Worm (Caenorhabditis elegans) whole organism, young adult: ENCODE data around the gene Y53C12A.3.

Experiments
- B0261.1 ChIP-seq: sonication (generic microtip); optimal IDR thresholded peaks from 2 replicates; lab custom pipeline; 2016; ENCODE audit warnings: mild to moderate bottlenecking, missing genetic modification characterization, moderate library complexity, missing compliant biosample characterization
- B0336.3 ChIP-seq: fragments of 200-800 bp; sonication (Bioruptor generic); IDR thresholded peaks from 2 replicates; pipeline ENCODE4 v1.3.6; 2022; ENCODE audit warnings: missing genetic modification characterization, missing compliant biosample characterization
- C17E4.6 ChIP-seq: fragments of 200-800 bp; sonication (Bioruptor generic); IDR thresholded peaks from 2 replicates; pipeline ENCODE4 v1.3.6; 2022; ENCODE audit warnings: missing genetic modification reagents, missing genetic modification characterization, missing compliant biosample characterization
- D2030.7 ChIP-seq: fragments of 200-800 bp; sonication (Bioruptor generic); IDR thresholded peaks from 2 replicates; pipeline ENCODE4 v1.3.6; 2022; ENCODE audit warnings: missing genetic modification reagents, missing genetic modification characterization, missing compliant biosample characterization
- F23B12.7 ChIP-seq: sonication (generic microtip); optimal IDR thresholded peaks from 2 replicates; lab custom pipeline; 2017; ENCODE audit warnings: missing genetic modification characterization, mild to moderate bottlenecking, missing compliant biosample characterization, antibody characterized with exemption, moderate library complexity; ENCODE audit not compliant: insufficient read depth
- T26A5.8 ChIP-seq: sonication (generic microtip); optimal IDR thresholded peaks from 2 replicates; lab custom pipeline; 2016; ENCODE audit warnings: missing genetic modification characterization, missing compliant biosample characterization
- aptf-3 ChIP-seq: fragments of 200-800 bp; sonication (Bioruptor generic); IDR thresholded peaks from 2 replicates; pipeline ENCODE4 v1.3.6; 2022; ENCODE audit warnings: missing genetic modification characterization, missing compliant biosample characterization
- atf-7 ChIP-seq: sonication (generic microtip); optimal IDR thresholded peaks from 2 replicates; lab custom pipeline; 2017; ENCODE audit warnings: mild to moderate bottlenecking, missing genetic modification characterization, missing compliant biosample characterization
- athp-1 ChIP-seq: sonication (generic microtip); optimal IDR thresholded peaks from 2 replicates; lab custom pipeline; 2017; ENCODE audit warnings: mild to moderate bottlenecking, missing genetic modification characterization, missing compliant biosample characterization
- attf-3 ChIP-seq: fragments of 200-800 bp; sonication (Bioruptor generic); conservative IDR thresholded peaks from 2 replicates; pipeline ENCODE4 v1.3.6; 2022; ENCODE audit warnings: missing genetic modification reagents, missing genetic modification characterization, missing compliant biosample characterization
- attf-5 ChIP-seq: fragments of 200-800 bp; sonication (Bioruptor generic); optimal IDR thresholded peaks from 2 replicates; lab custom pipeline; 2018; ENCODE audit warnings: mild to moderate bottlenecking, missing genetic modification characterization, missing compliant biosample characterization
- cebp-2 ChIP-seq: fragments of 200-800 bp; sonication (Bioruptor generic); IDR thresholded peaks from 2 replicates; pipeline ENCODE4 v1.3.6; 2022; ENCODE audit warnings: missing genetic modification characterization, missing compliant biosample characterization
- ceh-100 ChIP-seq: fragments of 200-800 bp; sonication (Bioruptor generic); IDR thresholded peaks from 2 replicates; pipeline ENCODE4 v1.3.6; 2022; ENCODE audit warnings: missing genetic modification reagents, missing genetic modification characterization, missing compliant biosample characterization
- ceh-79 ChIP-seq: sonication (generic microtip); optimal IDR thresholded peaks from 2 replicates; lab custom pipeline; 2017; ENCODE audit warnings: mild to moderate bottlenecking, missing genetic modification characterization, missing compliant biosample characterization
- chd-7 ChIP-seq: sonication (generic microtip); optimal IDR thresholded peaks from 2 replicates; lab custom pipeline; 2016; ENCODE audit warnings: mild to moderate bottlenecking, missing genetic modification characterization, moderate library complexity, missing compliant biosample characterization
- die-1 ChIP-seq: sonication (generic microtip); optimal IDR thresholded peaks from 2 replicates; lab custom pipeline; 2016; ENCODE audit warnings: missing genotype, mild to moderate bottlenecking, missing genetic modification characterization, missing compliant biosample characterization
- dpl-1 ChIP-seq: fragments of 150-350 bp; optimal IDR thresholded peaks from 2 replicates; lab custom pipeline; 2014; ENCODE audit warnings: missing biosample characterization, missing genetic modification reagents, missing genetic modification characterization
- efl-1 ChIP-seq: fragments of 150-350 bp; optimal IDR thresholded peaks from 2 replicates; lab custom pipeline; 2014; ENCODE audit warnings: missing biosample characterization, missing genetic modification reagents, missing genetic modification characterization
- egl-18 ChIP-seq: fragments of 200-800 bp; sonication (Bioruptor generic); IDR thresholded peaks from 2 replicates; pipeline ENCODE4 v1.3.6; 2022; ENCODE audit warnings: missing genetic modification reagents, missing genetic modification characterization, missing compliant biosample characterization
- egl-44 ChIP-seq: fragments of 200-800 bp; sonication (Bioruptor generic); IDR thresholded peaks from 2 replicates; pipeline ENCODE4 v1.3.6; 2022; ENCODE audit warnings: missing genetic modification reagents, missing genetic modification characterization, missing compliant biosample characterization
- ekl-4 ChIP-seq: fragments of 200-800 bp; sonication (Bioruptor generic); IDR thresholded peaks from 2 replicates; pipeline ENCODE4 v1.3.6; 2022; ENCODE audit warnings: missing genetic modification reagents, missing genetic modification characterization, missing compliant biosample characterization
- him-1 ChIP-seq: sonication (generic microtip); optimal IDR thresholded peaks from 2 replicates; lab custom pipeline; 2016; ENCODE audit warnings: missing genotype, missing genetic modification reagents, missing genetic modification characterization, missing compliant biosample characterization
- hmg-1.2 ChIP-seq: fragments of 200-800 bp; sonication (Bioruptor generic); IDR thresholded peaks from 2 replicates; pipeline ENCODE4 v1.3.6; 2022; ENCODE audit warnings: missing genetic modification reagents, missing genetic modification characterization, missing compliant biosample characterization
- lag-1 ChIP-seq: fragments of 200-800 bp; sonication (Bioruptor generic); IDR thresholded peaks from 2 replicates; pipeline ENCODE4 v1.3.6; 2022; ENCODE audit warnings: missing genetic modification reagents, missing genetic modification characterization, missing compliant biosample characterization
- let-607 ChIP-seq, 2 experiments: fragments of 200-800 bp in 1 of 2; sonication (Bioruptor generic) in 1 of 2; sonication (generic microtip) in 1 of 2; optimal IDR thresholded peaks; 2 replicates each; lab custom pipeline; 2016 to 2018; ENCODE audit warnings: mild to moderate bottlenecking in 2 of 2, missing compliant biosample characterization in 2 of 2, missing genetic modification characterization in 2 of 2, moderate library complexity in 2 of 2, missing genotype in 1 of 2
- lin-26 ChIP-seq: fragments of 200-800 bp; sonication (Bioruptor generic); IDR thresholded peaks from 2 replicates; pipeline ENCODE4 v1.3.6; 2022; ENCODE audit warnings: missing genetic modification reagents, missing genetic modification characterization, missing compliant biosample characterization
- lir-1 ChIP-seq: fragments of 200-800 bp; sonication (Bioruptor generic); conservative IDR thresholded peaks from 2 replicates; pipeline ENCODE4 v1.3.6; 2022; ENCODE audit warnings: missing genetic modification reagents, missing genetic modification characterization, missing compliant biosample characterization
- lsy-27 ChIP-seq: sonication (generic microtip); optimal IDR thresholded peaks from 2 replicates; lab custom pipeline; 2017; ENCODE audit warnings: missing genetic modification characterization, mild to moderate bottlenecking, missing compliant biosample characterization, antibody characterized with exemption, missing genotype, borderline replicate concordance; ENCODE audit not compliant: insufficient read depth
- madf-6 ChIP-seq: fragments of 200-800 bp; sonication (Bioruptor generic); IDR thresholded peaks from 2 replicates; pipeline ENCODE4 v1.3.6; 2022; ENCODE audit warnings: missing genetic modification reagents, missing genetic modification characterization, missing compliant biosample characterization
- nhr-179 ChIP-seq: sonication (generic microtip); optimal IDR thresholded peaks from 2 replicates; lab custom pipeline; 2016; ENCODE audit warnings: mild to moderate bottlenecking, missing genetic modification characterization, missing compliant biosample characterization
- nhr-27 ChIP-seq: fragments of 200-800 bp; sonication (Bioruptor generic); optimal IDR thresholded peaks from 2 replicates; lab custom pipeline; 2018; ENCODE audit warnings: mild to moderate bottlenecking, missing genetic modification characterization, moderate library complexity, missing compliant biosample characterization
- nhr-80 ChIP-seq: sonication (generic microtip); optimal IDR thresholded peaks from 2 replicates; lab custom pipeline; 2016; ENCODE audit warnings: missing genetic modification characterization, missing compliant biosample characterization
- nhr-90 ChIP-seq: sonication (generic microtip); optimal IDR thresholded peaks from 2 replicates; lab custom pipeline; 2016; ENCODE audit warnings: missing genotype, mild to moderate bottlenecking, missing genetic modification characterization, missing compliant biosample characterization
- rec-8 ChIP-seq, 2 experiments: sonication (generic microtip); optimal IDR thresholded peaks; 2 replicates each; lab custom pipeline; 2016; ENCODE audit warnings: mild to moderate bottlenecking in 2 of 2, missing genetic modification characterization in 2 of 2, missing genetic modification reagents in 2 of 2, missing genotype in 2 of 2, missing biosample characterization in 1 of 2, missing compliant biosample characterization in 1 of 2, moderate library complexity in 1 of 2
- sdz-38 ChIP-seq: sonication (generic microtip); optimal IDR thresholded peaks from 2 replicates; lab custom pipeline; 2016; ENCODE audit warnings: missing genotype, missing genetic modification characterization, missing compliant biosample characterization
- sea-2 ChIP-seq: fragments of 200-800 bp; sonication (Bioruptor generic); IDR thresholded peaks from 2 replicates; pipeline ENCODE4 v1.3.6; 2022; ENCODE audit warnings: missing genetic modification characterization, missing compliant biosample characterization
- snpc-1.1 ChIP-seq: sonication (generic microtip); optimal IDR thresholded peaks from 2 replicates; lab custom pipeline; 2017; ENCODE audit warnings: missing genetic modification characterization, mild to moderate bottlenecking, missing compliant biosample characterization, antibody characterized with exemption, moderate library complexity, missing genotype, missing genetic modification reagents; ENCODE audit not compliant: insufficient read depth
- snpc-4 ChIP-seq, 5 experiments: fragments of 150-350 bp in 1 of 5; sonication (generic microtip) in 4 of 5; optimal IDR thresholded peaks; 2 replicates each; lab custom pipeline; 2014 to 2018; ENCODE audit warnings: missing genetic modification characterization in 5 of 5, missing biosample characterization in 3 of 5, antibody characterized with exemption in 2 of 5, mild to moderate bottlenecking in 2 of 5, missing compliant biosample characterization in 2 of 5, missing genotype in 2 of 5, moderate library complexity in 2 of 5, missing genetic modification reagents in 1 of 5
- somi-1 ChIP-seq: fragments of 200-800 bp; sonication (Bioruptor generic); optimal IDR thresholded peaks from 2 replicates; lab custom pipeline; 2018; ENCODE audit warnings: mild to moderate bottlenecking, missing genetic modification characterization, missing compliant biosample characterization
- tbp1 ChIP-seq: fragments of 200-800 bp; sonication (Bioruptor generic); optimal IDR thresholded peaks from 2 replicates; lab custom pipeline; 2018; ENCODE audit warnings: mild to moderate bottlenecking, missing genetic modification characterization, missing compliant biosample characterization
- unc-130 ChIP-seq: sonication (generic microtip); optimal IDR thresholded peaks from 2 replicates; lab custom pipeline; 2016; ENCODE audit warnings: missing genetic modification reagents, missing genetic modification characterization, missing compliant biosample characterization
- unc-62 ChIP-seq: fragments of 150-350 bp; optimal IDR thresholded peaks from 2 replicates; lab custom pipeline; 2014; ENCODE audit warnings: missing biosample characterization, missing genetic modification reagents, missing genetic modification characterization
- xnd-1 ChIP-seq: sonication (generic microtip); optimal IDR thresholded peaks from 2 replicates; lab custom pipeline; 2016; ENCODE audit warnings: missing genotype, missing genetic modification reagents, missing genetic modification characterization, missing compliant biosample characterization
- ztf-28 ChIP-seq: fragments of 200-800 bp; sonication (Bioruptor generic); IDR thresholded peaks from 2 replicates; pipeline ENCODE4 v1.3.6; 2022; ENCODE audit warnings: missing genetic modification reagents, missing genetic modification characterization, missing compliant biosample characterization
- ztf-3 ChIP-seq: fragments of 200-800 bp; sonication (Bioruptor generic); optimal IDR thresholded peaks from 2 replicates; lab custom pipeline; 2018; ENCODE audit warnings: mild to moderate bottlenecking, missing genetic modification characterization, missing compliant biosample characterization

Gene Y53C12A.3

ce11 chrII:9716417-9717039 lies 10.5 kb upstream of the Y53C12A.3 start, which contains the start of gene wee-1.3 (continued):
- TF ChIP-seq unc-130 (GFP tag; lab: Kevin White, UChicago) (peak; percentile 48), B0336.3 (GFP tag; lab: Robert Waterston, UW) (peak; percentile 37; the same call in 1 of the 2 replicates), sdz-38 (tag; lab: Kevin White, UChicago) (no peak), nhr-179 (tag; lab: Kevin White, UChicago) (no peak), cebp-2 (no peak), attf-3 (GFP tag; lab: Robert Waterston, UW) (peak; percentile 70; the same call in 1 of the 2 replicates), somi-1 (GFP tag; lab: Kevin White, UChicago) (no peak), snpc-4 (GFP tag; optimal IDR thresholded peaks at IDR 0.05; lab: Kevin White, UChicago) (no peak), snpc-4 (tag; optimal IDR thresholded peaks at IDR 0.05; lab: Kevin White, UChicago) (peak in 3 of 4 experiments; percentile 8 to 46 (median 45)), nhr-80 (peak; percentile 9), ceh-100 (GFP tag; lab: Robert Waterston, UW) (peak; percentile 22; the same call in 1 of the 2 replicates), B0261.1 (tag; lab: Kevin White, UChicago) (no peak), egl-18 (no peak), xnd-1 (tag; lab: Kevin White, UChicago) (peak; percentile 19), let-607 (tag; optimal IDR thresholded peaks at IDR 0.05; lab: Kevin White, UChicago) (peak in 1 of 2 experiments; percentile 18), aptf-3 (GFP tag; lab: Robert Waterston, UW) (no peak)
- TF ChIP-seq, all 124 proteins: peak for 32

DNA sequence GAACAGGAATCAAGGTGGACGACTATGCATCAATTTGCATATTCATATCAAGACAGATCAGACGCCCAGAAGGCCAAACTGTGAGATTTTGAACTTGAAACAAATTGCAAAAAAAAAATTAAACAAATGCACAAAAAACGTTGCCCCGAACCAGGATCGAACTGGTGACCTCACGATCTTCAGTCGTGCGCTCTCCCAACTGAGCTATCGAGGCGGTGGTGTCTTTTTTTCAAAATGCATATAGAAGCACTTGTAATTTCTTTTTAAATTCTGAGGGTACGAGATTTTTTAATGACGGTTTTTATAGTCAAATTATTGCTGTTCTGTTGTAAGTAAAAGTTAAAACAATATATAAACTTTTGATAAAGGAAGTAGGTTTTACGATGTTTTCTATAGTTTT lies 7.0 kb upstream of the Y53C12A.3 start:
- TF ChIP-seq lsy-27: peak; percentile 44
- TF ChIP-seq egl-44 (GFP tag; lab: Robert Waterston, UW): no peak
- TF ChIP-seq C17E4.6 (GFP tag; lab: Robert Waterston, UW): no peak
- no peak for TF ChIP-seq nhr-27 (tag; lab: Kevin White, UChicago)
- TF ChIP-seq rec-8 (tag; optimal IDR thresholded peaks at IDR 0.05; lab: Kevin White, UChicago): peak in 1 of 2 experiments; percentile 39
- no peak for TF ChIP-seq sea-2 (GFP tag; lab: Robert Waterston, UW)
- TF ChIP-seq nhr-179 (tag; lab: Kevin White, UChicago): no peak
- peak; percentile 74 for TF ChIP-seq lin-26
- peak; percentile 35 for TF ChIP-seq nhr-90 (tag; lab: Kevin White, UChicago)
- TF ChIP-seq ztf-3 (GFP tag; lab: Kevin White, UChicago): no peak
- peak; percentile 70 for TF ChIP-seq B0261.1 (tag; lab: Kevin White, UChicago)
- no peak for TF ChIP-seq ceh-79
- peak; percentile 71 for TF ChIP-seq F23B12.7 (tag; lab: Kevin White, UChicago)
- 0 out of 2 replicates have a peak, but pooled peaks have one; percentile 25 for TF ChIP-seq ztf-28 (GFP tag; lab: Robert Waterston, UW)
- TF ChIP-seq unc-62 (GFP tag; lab: Kevin White, UChicago): no peak
- TF ChIP-seq tbp1: peak; percentile 95
- 0 out of 2 replicates have a peak, but pooled peaks have one; percentile 11 for TF ChIP-seq ekl-4 (GFP tag; lab: Robert Waterston, UW)
- TF ChIP-seq lir-1: no peak
- TF ChIP-seq T26A5.8 (tag; lab: Kevin White, UChicago): no peak
- peak; percentile 41; the same call in 1 of the 2 replicates for TF ChIP-seq hmg-1.2
- peak; percentile 35; the same call in 1 of the 2 replicates for TF ChIP-seq madf-6 (GFP tag; lab: Robert Waterston, UW)
- no peak for TF ChIP-seq snpc-1.1 (tag; lab: Kevin White, UChicago)
- TF ChIP-seq sdz-38 (tag; lab: Kevin White, UChicago): no peak
- peak; percentile 33 for TF ChIP-seq attf-5
- TF ChIP-seq athp-1 (tag; lab: Kevin White, UChicago): peak; percentile 25
- TF ChIP-seq D2030.7 (GFP tag; lab: Robert Waterston, UW): peak; percentile 59
- peak; percentile 32 for TF ChIP-seq him-1 (tag; lab: Kevin White, UChicago)
- no peak for TF ChIP-seq atf-7 (tag; lab: Kevin White, UChicago)
- TF ChIP-seq die-1: peak; percentile 58
- TF ChIP-seq dpl-1 (GFP tag; lab: Kevin White, UChicago): peak; percentile 13
- TF ChIP-seq nhr-80: peak; percentile 4
- TF ChIP-seq efl-1 (GFP tag; lab: Kevin White, UChicago): no peak
- TF ChIP-seq chd-7 (tag; lab: Kevin White, UChicago): no peak
- TF ChIP-seq lag-1: no peak
